Fruit fly (Drosophila melanogaster) whole organism, embryonic: ENCODE measurements around the gene Usp8.

Experiments
- Atf3 ChIP-seq: fragments of 200-800 bp; sonication (Bioruptor generic); optimal IDR thresholded peaks from 3 replicates; lab custom pipeline; 2016; ENCODE audit warnings: missing biosample characterization, missing genetic modification characterization
- Bteb2 ChIP-seq: fragments of 200-800 bp; sonication (Bioruptor generic); optimal IDR thresholded peaks from 2 replicates; lab custom pipeline; 2016; ENCODE audit warnings: missing biosample characterization, missing genetic modification characterization
- CG10274 ChIP-seq: fragments of 200-800 bp; sonication (Bioruptor generic); optimal IDR thresholded peaks from 3 replicates; lab custom pipeline; 2017; ENCODE audit warnings: missing biosample characterization, mild to moderate bottlenecking, missing genetic modification characterization
- CG11456 ChIP-seq: fragments of 200-800 bp; sonication (Bioruptor generic); IDR thresholded peaks from 3 replicates; pipeline ENCODE4 v1.3.6; 2022; ENCODE audit warnings: missing biosample characterization, missing genetic modification characterization
- CG12769 ChIP-seq: fragments of 200-800 bp; sonication (Bioruptor generic); optimal IDR thresholded peaks from 2 replicates; lab custom pipeline; 2019; ENCODE audit warnings: missing biosample characterization, mild to moderate bottlenecking, missing genetic modification characterization, moderate library complexity
- CG15073 ChIP-seq: fragments of 200-800 bp; sonication (Bioruptor generic); optimal IDR thresholded peaks from 2 replicates; lab custom pipeline; 2016; ENCODE audit warnings: missing biosample characterization, missing genetic modification characterization
- CG17385 ChIP-seq: fragments of 200-800 bp; sonication (Bioruptor generic); optimal IDR thresholded peaks from 3 replicates; lab custom pipeline; 2018; ENCODE audit warnings: missing biosample characterization, mild to moderate bottlenecking, missing genetic modification characterization
- CG2712 ChIP-seq: fragments of 200-800 bp; optimal IDR thresholded peaks from 3 replicates; lab custom pipeline; 2019; ENCODE audit warnings: missing biosample characterization, mild to moderate bottlenecking, missing genetic modification characterization, moderate library complexity
- CG31365 ChIP-seq: fragments of 200-800 bp; sonication (Bioruptor generic); optimal IDR thresholded peaks from 2 replicates; lab custom pipeline; 2018; ENCODE audit warnings: missing biosample characterization, mild to moderate bottlenecking, missing genetic modification characterization
- CG31441 ChIP-seq: fragments of 200-800 bp; sonication (Bioruptor generic); IDR thresholded peaks from 2 replicates; pipeline ENCODE4 v1.3.6; 2022; ENCODE audit warnings: missing biosample characterization, missing genetic modification characterization
- CG3281 ChIP-seq: fragments of 200-800 bp; sonication (Bioruptor generic); optimal IDR thresholded peaks from 3 replicates; lab custom pipeline; 2017; ENCODE audit warnings: missing biosample characterization, mild to moderate bottlenecking, missing genetic modification characterization
- CG4328 ChIP-seq: fragments of 200-800 bp; sonication (Bioruptor generic); optimal IDR thresholded peaks from 3 replicates; lab custom pipeline; 2017; ENCODE audit warnings: missing biosample characterization, missing genetic modification reagents, missing genetic modification characterization
- CG6254 ChIP-seq: fragments of 200-800 bp; sonication (Bioruptor generic); optimal IDR thresholded peaks from 3 replicates; lab custom pipeline; 2017; ENCODE audit warnings: mild to moderate bottlenecking, missing biosample characterization, missing genetic modification reagents, missing genetic modification characterization
- CG9437 ChIP-seq: fragments of 200-800 bp; sonication (Bioruptor generic); optimal IDR thresholded peaks from 2 replicates; lab custom pipeline; 2018; ENCODE audit warnings: missing biosample characterization, mild to moderate bottlenecking, missing genetic modification characterization
- CrebB ChIP-seq: fragments of 200-800 bp; sonication (Bioruptor generic); optimal IDR thresholded peaks from 3 replicates; lab custom pipeline; 2018; ENCODE audit warnings: missing biosample characterization, mild to moderate bottlenecking, missing genetic modification characterization
- Doc3 ChIP-seq: fragments of 200-800 bp; sonication (Bioruptor generic); IDR thresholded peaks from 3 replicates; pipeline ENCODE4 v1.3.6; 2022; ENCODE audit warnings: missing biosample characterization, missing genetic modification characterization; ENCODE audit not compliant: partially characterized antibody
- Ets97D ChIP-seq: fragments of 200-800 bp; sonication (Bioruptor generic); optimal IDR thresholded peaks from 3 replicates; lab custom pipeline; 2016; ENCODE audit warnings: missing biosample characterization, missing genetic modification characterization
- Gsc ChIP-seq: fragments of 200-800 bp; sonication (Bioruptor generic); IDR thresholded peaks from 2 replicates; pipeline ENCODE4 v1.3.6; 2022; ENCODE audit warnings: missing biosample characterization, missing genetic modification characterization
- Hr39 ChIP-seq: fragments of >200 bp; optimal IDR thresholded peaks from 2 replicates; lab custom pipeline; 2017
- Jarid2 ChIP-seq: fragments of 200-800 bp; sonication (Bioruptor generic); optimal IDR thresholded peaks from 3 replicates; lab custom pipeline; 2017; ENCODE audit warnings: mild to moderate bottlenecking, missing biosample characterization, missing genetic modification reagents, missing genetic modification characterization
- MESR4 ChIP-seq: fragments of 200-800 bp; sonication (Bioruptor generic); optimal IDR thresholded peaks from 2 replicates; lab custom pipeline; 2018; ENCODE audit warnings: missing biosample characterization, mild to moderate bottlenecking, missing genetic modification characterization, moderate library complexity
- Mad ChIP-seq: fragments of 200-800 bp; sonication (Bioruptor generic); optimal IDR thresholded peaks from 2 replicates; lab custom pipeline; 2016; ENCODE audit warnings: missing biosample characterization, missing genetic modification characterization
- Max ChIP-seq: fragments of 200-800 bp; sonication (Bioruptor generic); optimal IDR thresholded peaks from 2 replicates; lab custom pipeline; 2016; ENCODE audit warnings: missing biosample characterization, mild to moderate bottlenecking, missing genetic modification characterization
- Nf-YA ChIP-seq: fragments of 200-800 bp; sonication (Bioruptor generic); IDR thresholded peaks from 2 replicates; pipeline ENCODE4 v1.3.6; 2022; ENCODE audit warnings: missing biosample characterization, missing genetic modification characterization
- Opbp ChIP-seq: fragments of 200-800 bp; sonication (Bioruptor generic); IDR thresholded peaks from 3 replicates; pipeline ENCODE4 v1.3.6; 2022; ENCODE audit warnings: missing biosample characterization, missing genetic modification characterization; ENCODE audit not compliant: partially characterized antibody
- Sin3A ChIP-seq: fragments of >200 bp; optimal IDR thresholded peaks from 2 replicates; lab custom pipeline; 2018
- Sox100B ChIP-seq: fragments of 200-800 bp; sonication (Bioruptor generic); optimal IDR thresholded peaks from 3 replicates; lab custom pipeline; 2018; ENCODE audit warnings: missing biosample characterization, mild to moderate bottlenecking, missing genetic modification characterization
- Sox102F ChIP-seq: fragments of 200-800 bp; sonication (Bioruptor generic); optimal IDR thresholded peaks from 2 replicates; lab custom pipeline; 2018; ENCODE audit warnings: missing biosample characterization, mild to moderate bottlenecking, missing genetic modification characterization, moderate library complexity
- Vsx1 ChIP-seq: fragments of 200-800 bp; sonication (Bioruptor generic); optimal IDR thresholded peaks from 2 replicates; lab custom pipeline; 2017; ENCODE audit warnings: missing biosample characterization, mild to moderate bottlenecking, missing genetic modification characterization, missing genetic modification reagents
- ac ChIP-seq: fragments of 200-800 bp; sonication (Bioruptor generic); optimal IDR thresholded peaks from 3 replicates; lab custom pipeline; 2017; ENCODE audit warnings: missing biosample characterization, mild to moderate bottlenecking, missing genetic modification characterization
- az2 ChIP-seq: fragments of 200-800 bp; sonication (Bioruptor generic); optimal IDR thresholded peaks from 3 replicates; lab custom pipeline; 2016; ENCODE audit warnings: missing biosample characterization, missing genetic modification characterization
- chinmo ChIP-seq: fragments of 200-800 bp; sonication (Bioruptor generic); IDR thresholded peaks from 4 replicates; pipeline ENCODE4 v1.3.6; 2022; ENCODE audit warnings: missing biosample characterization, missing genetic modification characterization; ENCODE audit not compliant: partially characterized antibody
- crol ChIP-seq: fragments of 200-800 bp; sonication (Bioruptor generic); IDR thresholded peaks from 2 replicates; pipeline ENCODE4 v1.3.6; 2022; ENCODE audit warnings: missing biosample characterization, missing genetic modification characterization
- ftz-f1 ChIP-seq: fragments of 200-800 bp; sonication (Bioruptor generic); optimal IDR thresholded peaks from 2 replicates; lab custom pipeline; 2016; ENCODE audit warnings: missing biosample characterization, missing genetic modification characterization
- hbn ChIP-seq: fragments of 200-800 bp; sonication (Bioruptor generic); IDR thresholded peaks from 2 replicates; pipeline ENCODE4 v1.3.6; 2022; ENCODE audit warnings: missing biosample characterization, missing genetic modification characterization; ENCODE audit not compliant: partially characterized antibody
- inv ChIP-seq: fragments of 200-800 bp; sonication (Bioruptor generic); IDR thresholded peaks from 2 replicates; pipeline ENCODE4 v1.3.6; 2022; ENCODE audit warnings: missing biosample characterization, missing genetic modification characterization; ENCODE audit not compliant: partially characterized antibody
- ken ChIP-seq: fragments of 200-800 bp; sonication (Bioruptor generic); IDR thresholded peaks from 3 replicates; pipeline ENCODE4 v1.3.6; 2022; ENCODE audit warnings: missing biosample characterization, missing genetic modification characterization
- lab ChIP-seq: fragments of 200-800 bp; sonication (Bioruptor generic); optimal IDR thresholded peaks from 3 replicates; lab custom pipeline; 2017; ENCODE audit warnings: missing biosample characterization, missing genetic modification characterization, mild to moderate bottlenecking, moderate library complexity, missing genetic modification reagents
- lmd ChIP-seq: fragments of 200-800 bp; sonication (Bioruptor generic); IDR thresholded peaks from 2 replicates; pipeline ENCODE4 v1.3.6; 2022; ENCODE audit warnings: missing biosample characterization, missing genetic modification characterization
- luna ChIP-seq: fragments of 200-800 bp; sonication (Bioruptor generic); optimal IDR thresholded peaks from 2 replicates; lab custom pipeline; 2016; ENCODE audit warnings: missing biosample characterization, missing genetic modification characterization
- repo ChIP-seq: fragments of 200-800 bp; sonication (Bioruptor generic); optimal IDR thresholded peaks from 2 replicates; lab custom pipeline; 2016; ENCODE audit warnings: missing biosample characterization, missing genetic modification characterization
- salm ChIP-seq: fragments of 200-800 bp; sonication (Bioruptor generic); optimal IDR thresholded peaks from 2 replicates; lab custom pipeline; 2018; ENCODE audit warnings: missing biosample characterization, mild to moderate bottlenecking, missing genetic modification characterization
- sc ChIP-seq, 3 experiments: fragments of >200 bp in 2 of 3; fragments of 200-800 bp in 1 of 3; sonication (Bioruptor generic) in 1 of 3; optimal IDR thresholded peaks; 2 replicates in 2 of 3; 3 replicates in 1 of 3; lab custom pipeline; 2017; ENCODE audit warnings: mild to moderate bottlenecking in 1 of 3, missing biosample characterization in 1 of 3, missing genetic modification characterization in 1 of 3, missing genetic modification reagents in 1 of 3
- schlank ChIP-seq: fragments of 200-800 bp; sonication (Bioruptor generic); optimal IDR thresholded peaks from 2 replicates; lab custom pipeline; 2018; ENCODE audit warnings: missing biosample characterization, mild to moderate bottlenecking, missing genetic modification characterization
- scrt ChIP-seq: fragments of 200-800 bp; sonication (Bioruptor generic); optimal IDR thresholded peaks from 2 replicates; lab custom pipeline; 2018; ENCODE audit warnings: missing biosample characterization, mild to moderate bottlenecking, missing genetic modification characterization, moderate library complexity
- sim ChIP-seq: fragments of 200-800 bp; sonication (Bioruptor generic); IDR thresholded peaks from 2 replicates; pipeline ENCODE4 v1.3.6; 2022; ENCODE audit warnings: missing biosample characterization, missing genetic modification characterization
- ssp ChIP-seq: fragments of 200-800 bp; sonication (Bioruptor generic); IDR thresholded peaks from 2 replicates; pipeline ENCODE4 v1.3.6; 2022; ENCODE audit warnings: missing biosample characterization, missing genetic modification characterization
- stwl ChIP-seq: fragments of 200-800 bp; sonication (Bioruptor generic); optimal IDR thresholded peaks from 3 replicates; lab custom pipeline; 2018; ENCODE audit warnings: missing biosample characterization, mild to moderate bottlenecking, missing genetic modification characterization, moderate library complexity
- sug ChIP-seq: fragments of 200-800 bp; optimal IDR thresholded peaks from 2 replicates; lab custom pipeline; 2019; ENCODE audit warnings: missing biosample characterization, mild to moderate bottlenecking, missing genetic modification characterization, moderate library complexity
- tio ChIP-seq: fragments of 200-800 bp; sonication (Bioruptor generic); optimal IDR thresholded peaks from 2 replicates; lab custom pipeline; 2017; ENCODE audit warnings: missing biosample characterization, missing genetic modification characterization, inconsistent platforms
- tx ChIP-seq: fragments of 200-800 bp; sonication (Bioruptor generic); optimal IDR thresholded peaks from 2 replicates; lab custom pipeline; 2016; ENCODE audit warnings: missing biosample characterization, missing genetic modification characterization
- yki ChIP-seq: fragments of >200 bp; optimal IDR thresholded peaks from 3 replicates; lab custom pipeline; 2018

The Usp8 gene

dm6 chr3R:21176663-21177145, 42.6 kb downstream of the Usp8 start (continued):
- TF ChIP-seq CG17385 (GFP tag; lab: Kevin White, UChicago) (peak; percentile 14), CG2712 (no peak), CrebB (tag; lab: Kevin White, UChicago) (no peak), Sin3A (no peak), CG12769 (no peak), sim (GFP tag; lab: Robert Waterston, UW) (no peak), hbn (GFP tag; lab: Robert Waterston, UW) (no peak), lmd (GFP tag; lab: Robert Waterston, UW) (peak; percentile 37), CG15073 (GFP tag; lab: Kevin White, UChicago) (no peak), CG10274 (GFP tag; lab: Kevin White, UChicago) (no peak), schlank (peak; percentile 23), Sox100B (peak; percentile 35), CG3281 (GFP tag; lab: Kevin White, UChicago) (peak; percentile 49), ac (GFP tag; lab: Kevin White, UChicago) (no peak), MESR4 (GFP tag; lab: Kevin White, UChicago) (no peak), sc (optimal IDR thresholded peaks at IDR 0.05; lab: Kevin White, UChicago) (no peak), sc (GFP tag; optimal IDR thresholded peaks at IDR 0.05; lab: Kevin White, UChicago) (no peak), ken (GFP tag; lab: Robert Waterston, UW) (no peak), repo (GFP tag; lab: Kevin White, UChicago) (no peak), CG9437 (no peak), Mad (GFP tag; lab: Kevin White, UChicago) (no peak), luna (GFP tag; lab: Kevin White, UChicago) (no peak), az2 (GFP tag; lab: Kevin White, UChicago) (no peak), Gsc (no peak), Nf-YA (no peak), Jarid2 (GFP tag; lab: Kevin White, UChicago) (no peak), Vsx1 (GFP tag; lab: Kevin White, UChicago) (no peak), inv (GFP tag; lab: Robert Waterston, UW) (no peak), CG11456 (GFP tag; lab: Robert Waterston, UW) (no peak), salm (tag; lab: Kevin White, UChicago) (no peak), yki (lab: Kevin White, UChicago) (no peak), tx (GFP tag; lab: Kevin White, UChicago) (no peak), Bteb2 (GFP tag; lab: Kevin White, UChicago) (no peak), sug (no peak), Hr39 (lab: Kevin White, UChicago) (no peak), Max (GFP tag; lab: Kevin White, UChicago) (no peak), crol (GFP tag; lab: Robert Waterston, UW) (no peak), CG31365 (tag; lab: Kevin White, UChicago) (no peak), Doc3 (no peak), scrt (peak; percentile 33), tio (GFP tag; lab: Kevin White, UChicago) (no peak), Atf3 (GFP tag; lab: Kevin White, UChicago) (no peak), Ets97D (GFP tag; lab: Kevin White, UChicago) (no peak), lab (GFP tag; lab: Kevin White, UChicago) (peak; percentile 77), ssp (no peak), CG31441 (GFP tag; lab: Robert Waterston, UW) (peak; percentile 50; the same call in 1 of the 2 replicates), ftz-f1 (no peak), chinmo (GFP tag; lab: Robert Waterston, UW) (no peak), Sox102F (GFP tag; lab: Kevin White, UChicago) (peak; percentile 13), Opbp (no peak), CG4328 (GFP tag; lab: Kevin White, UChicago) (peak; percentile 22), CG6254 (GFP tag; lab: Kevin White, UChicago) (peak; percentile 32), stwl (tag; lab: Kevin White, UChicago) (no peak)
